Worm (Caenorhabditis elegans) whole organism, L2 larva: Measurements from ENCODE around the gene K03B4.4.

Source experiments
- C34F6.9 ChIP-seq: fragments of 150-350 bp; optimal IDR thresholded peaks from 2 replicates; lab custom pipeline; 2014; ENCODE audit warnings: missing biosample characterization, missing genetic modification characterization
- F13H6.1 ChIP-seq: sonication (generic microtip); optimal IDR thresholded peaks from 2 replicates; lab custom pipeline; 2016; ENCODE audit warnings: missing genetic modification characterization, missing compliant biosample characterization
- R02D3.7 ChIP-seq: fragments of 150-350 bp; optimal IDR thresholded peaks from 2 replicates; lab custom pipeline; 2014; ENCODE audit warnings: missing biosample characterization, missing genetic modification characterization
- Y55F3AM.14 ChIP-seq: fragments of 200-800 bp; sonication (Bioruptor generic); optimal IDR thresholded peaks from 2 replicates; lab custom pipeline; 2018; ENCODE audit warnings: mild to moderate bottlenecking, missing genetic modification characterization, missing compliant biosample characterization
- ZK546.5 ChIP-seq: sonication (generic microtip); optimal IDR thresholded peaks from 2 replicates; lab custom pipeline; 2017; ENCODE audit warnings: missing biosample characterization, missing genetic modification characterization
- alr-1 ChIP-seq: fragments of 150-350 bp; optimal IDR thresholded peaks from 2 replicates; lab custom pipeline; 2014; ENCODE audit warnings: missing biosample characterization, missing genetic modification characterization
- aly-2 ChIP-seq: fragments of 150-350 bp; optimal IDR thresholded peaks from 2 replicates; lab custom pipeline; 2014; ENCODE audit warnings: missing biosample characterization, missing genetic modification characterization
- ama-1 ChIP-seq: fragments of 150-350 bp; optimal IDR thresholded peaks from 2 replicates; lab custom pipeline; 2018; ENCODE audit warnings: inconsistent platforms
- ceh-16 ChIP-seq: fragments of 150-350 bp; optimal IDR thresholded peaks from 2 replicates; lab custom pipeline; 2014; ENCODE audit warnings: missing biosample characterization, missing genetic modification characterization
- ceh-82 ChIP-seq: fragments of 150-350 bp; optimal IDR thresholded peaks from 2 replicates; lab custom pipeline; 2014; ENCODE audit warnings: missing biosample characterization, missing genetic modification characterization
- crh-2 ChIP-seq: sonication (generic microtip); optimal IDR thresholded peaks from 2 replicates; lab custom pipeline; 2017; ENCODE audit warnings: missing biosample characterization, missing genetic modification characterization
- dmd-4 ChIP-seq: sonication (generic microtip); optimal IDR thresholded peaks from 2 replicates; lab custom pipeline; 2017; ENCODE audit warnings: missing biosample characterization, missing genetic modification characterization
- egl-27 ChIP-seq: sonication (generic microtip); optimal IDR thresholded peaks from 3 replicates; lab custom pipeline; 2017; ENCODE audit warnings: missing biosample characterization, missing genetic modification reagents, missing genetic modification characterization
- elt-1 ChIP-seq: fragments of 150-350 bp; optimal IDR thresholded peaks from 2 replicates; lab custom pipeline; 2014; ENCODE audit warnings: missing biosample characterization, missing genetic modification characterization
- elt-3 ChIP-seq: sonication (generic microtip); optimal IDR thresholded peaks from 2 replicates; lab custom pipeline; 2017; ENCODE audit warnings: missing biosample characterization, missing genetic modification characterization
- fos-1 ChIP-seq: fragments of 150-350 bp; optimal IDR thresholded peaks from 2 replicates; lab custom pipeline; 2014; ENCODE audit warnings: missing biosample characterization, missing genetic modification characterization
- gmeb-1 ChIP-seq: fragments of 150-350 bp; optimal IDR thresholded peaks from 2 replicates; lab custom pipeline; 2014; ENCODE audit warnings: missing biosample characterization, missing genetic modification characterization
- lin-11 ChIP-seq: fragments of 150-350 bp; sonication (generic microtip); optimal IDR thresholded peaks from 2 replicates; lab custom pipeline; 2014; ENCODE audit warnings: missing biosample characterization, missing genetic modification characterization, inconsistent platforms, mixed read lengths
- lin-13 ChIP-seq: fragments of 150-350 bp; optimal IDR thresholded peaks from 2 replicates; lab custom pipeline; 2014; ENCODE audit warnings: missing biosample characterization, missing genetic modification reagents, missing genetic modification characterization
- lin-39 ChIP-seq: fragments of 150-350 bp; optimal IDR thresholded peaks from 2 replicates; lab custom pipeline; 2014; ENCODE audit warnings: missing biosample characterization, missing genetic modification reagents, missing genetic modification characterization
- lsy-2 ChIP-seq, 2 experiments: fragments of 150-350 bp in 1 of 2; sonication (generic microtip) in 1 of 2; optimal IDR thresholded peaks; 2 replicates each; lab custom pipeline; 2014 to 2017; ENCODE audit warnings: missing biosample characterization in 2 of 2, missing genetic modification characterization in 2 of 2
- mab-5 ChIP-seq: fragments of 150-350 bp; optimal IDR thresholded peaks from 2 replicates; lab custom pipeline; 2014; ENCODE audit warnings: missing biosample characterization, missing genetic modification characterization
- mbf-1 ChIP-seq: sonication (generic microtip); optimal IDR thresholded peaks from 2 replicates; lab custom pipeline; 2017; ENCODE audit warnings: missing biosample characterization, missing genetic modification characterization
- mdl-1 ChIP-seq, 2 experiments: fragments of 150-350 bp in 1 of 2; sonication (generic microtip) in 1 of 2; optimal IDR thresholded peaks; 2 replicates each; lab custom pipeline; 2017; ENCODE audit warnings: missing biosample characterization in 2 of 2, missing genetic modification characterization in 2 of 2
- nhr-12 ChIP-seq: fragments of 150-350 bp; optimal IDR thresholded peaks from 2 replicates; lab custom pipeline; 2014; ENCODE audit warnings: missing biosample characterization, missing genetic modification characterization
- nhr-129 ChIP-seq: fragments of 150-350 bp; optimal IDR thresholded peaks from 2 replicates; lab custom pipeline; 2014; ENCODE audit warnings: missing biosample characterization, missing genetic modification characterization
- nhr-21 ChIP-seq: fragments of 150-350 bp; optimal IDR thresholded peaks from 2 replicates; lab custom pipeline; 2014; ENCODE audit warnings: missing biosample characterization, missing genetic modification characterization
- nhr-23 ChIP-seq: fragments of 150-350 bp; optimal IDR thresholded peaks from 2 replicates; lab custom pipeline; 2014; ENCODE audit warnings: missing biosample characterization, missing genetic modification reagents, missing genetic modification characterization
- nhr-237 ChIP-seq: fragments of 150-350 bp; optimal IDR thresholded peaks from 2 replicates; lab custom pipeline; 2014; ENCODE audit warnings: missing biosample characterization, missing genetic modification characterization
- nhr-25 ChIP-seq: fragments of 150-350 bp; sonication (generic microtip); optimal IDR thresholded peaks from 3 replicates; lab custom pipeline; 2014; ENCODE audit warnings: missing biosample characterization, missing genetic modification characterization
- nhr-6 ChIP-seq: fragments of 150-350 bp; optimal IDR thresholded peaks from 2 replicates; lab custom pipeline; 2014; ENCODE audit warnings: missing biosample characterization, missing genetic modification characterization
- nhr-77 ChIP-seq: fragments of 150-350 bp; optimal IDR thresholded peaks from 2 replicates; lab custom pipeline; 2014; ENCODE audit warnings: missing biosample characterization, missing genetic modification characterization
- peb-1 ChIP-seq: fragments of 150-350 bp; optimal IDR thresholded peaks from 2 replicates; lab custom pipeline; 2014; ENCODE audit warnings: missing biosample characterization, missing genetic modification characterization
- sem-4 ChIP-seq: fragments of 150-350 bp; optimal IDR thresholded peaks from 2 replicates; lab custom pipeline; 2014; ENCODE audit warnings: missing biosample characterization, missing genetic modification reagents, missing genetic modification characterization
- skn-1 ChIP-seq: sonication (generic microtip); optimal IDR thresholded peaks from 2 replicates; lab custom pipeline; 2017; ENCODE audit warnings: missing biosample characterization, missing genetic modification characterization
- sma-3 ChIP-seq: sonication (generic microtip); optimal IDR thresholded peaks from 2 replicates; lab custom pipeline; 2016; ENCODE audit warnings: missing genetic modification reagents, missing genetic modification characterization, missing compliant biosample characterization
- sma-9 ChIP-seq, 2 experiments: fragments of 150-350 bp in 1 of 2; sonication (generic microtip) in 1 of 2; optimal IDR thresholded peaks; 2 replicates each; lab custom pipeline; 2014 to 2016; ENCODE audit warnings: missing genetic modification characterization in 2 of 2, mild to moderate bottlenecking in 1 of 2, missing biosample characterization in 1 of 2, missing compliant biosample characterization in 1 of 2, missing genetic modification reagents in 1 of 2, moderate library complexity in 1 of 2
- unc-39 ChIP-seq: fragments of 150-350 bp; optimal IDR thresholded peaks from 2 replicates; lab custom pipeline; 2014; ENCODE audit warnings: missing biosample characterization, missing genetic modification characterization
- unc-55 ChIP-seq: fragments of 150-350 bp; sonication (generic microtip); optimal IDR thresholded peaks from 3 replicates; lab custom pipeline; 2014; ENCODE audit warnings: missing biosample characterization, missing genetic modification reagents, missing genetic modification characterization
- unc-62 ChIP-seq: fragments of 150-350 bp; optimal IDR thresholded peaks from 2 replicates; lab custom pipeline; 2014; ENCODE audit warnings: missing biosample characterization, missing genetic modification reagents, missing genetic modification characterization
- zag-1 ChIP-seq: fragments of 150-350 bp; optimal IDR thresholded peaks from 2 replicates; lab custom pipeline; 2014; ENCODE audit warnings: missing biosample characterization, missing genetic modification characterization
- ztf-1 ChIP-seq: fragments of 200-800 bp; sonication (Bioruptor generic); conservative IDR thresholded peaks from 2 replicates; pipeline ENCODE4 v1.3.6; 2022; ENCODE audit warnings: missing genetic modification characterization, missing compliant biosample characterization
- ztf-11 ChIP-seq: sonication (generic microtip); optimal IDR thresholded peaks from 2 replicates; lab custom pipeline; 2017; ENCODE audit warnings: missing biosample characterization, missing genetic modification characterization

K03B4.4 gene

ce11 chrV:4724453-4724852 lies 42.7 kb downstream of the K03B4.4 start, which contains the start of gene F39G3.4:
F39G3.4 (plus strand) TSS chrV:4724753.
- TF ChIP-seq ztf-11 (tag; lab: Kevin White, UChicago) (no peak), Y55F3AM.14 (GFP tag; lab: Kevin White, UChicago) (no peak), dmd-4 (tag; lab: Kevin White, UChicago) (no peak), ztf-1 (GFP tag; lab: Robert Waterston, UW) (no peak), nhr-129 (tag; lab: Kevin White, UChicago) (no peak), sem-4 (tag; lab: Kevin White, UChicago) (no peak), unc-39 (tag; lab: Kevin White, UChicago) (no peak), mdl-1 (tag; optimal IDR thresholded peaks at IDR 0.05; lab: Kevin White, UChicago) (no peak), unc-62 (no peak), C34F6.9 (tag; lab: Kevin White, UChicago) (no peak), crh-2 (tag; lab: Kevin White, UChicago) (no peak)
- TF ChIP-seq, all 48 proteins: peak for 0

- TF ChIP-seq nhr-129 (tag; lab: Kevin White, UChicago), result peak; percentile 54
- no peak for TF ChIP-seq mdl-1 (tag; optimal IDR thresholded peaks at IDR 0.05; lab: Kevin White, UChicago)
- TF ChIP-seq lsy-2 (tag; optimal IDR thresholded peaks at IDR 0.05; lab: Kevin White, UChicago), result peak in 1 of 2 experiments; percentile 20
- TF ChIP-seq lin-13 (GFP tag; lab: Kevin White, UChicago), result peak; percentile 1
- no peak for TF ChIP-seq unc-55 (GFP tag; lab: Kevin White, UChicago)
- TF ChIP-seq mbf-1 (tag; lab: Kevin White, UChicago), result no peak
- TF ChIP-seq F13H6.1 (tag; lab: Kevin White, UChicago), result peak; percentile 58
- peak; percentile 59 for TF ChIP-seq Y55F3AM.14 (GFP tag; lab: Kevin White, UChicago)
- no peak for TF ChIP-seq fos-1
- no peak for TF ChIP-seq nhr-23
- TF ChIP-seq C34F6.9 (tag; lab: Kevin White, UChicago), result peak; percentile 29
- no peak for TF ChIP-seq sma-3 (GFP tag; lab: Kevin White, UChicago)
- no peak for TF ChIP-seq mab-5 (tag; lab: Kevin White, UChicago)
- TF ChIP-seq gmeb-1 (tag; lab: Kevin White, UChicago), result no peak
- peak; percentile 2 for TF ChIP-seq crh-2 (tag; lab: Kevin White, UChicago)
- no peak for TF ChIP-seq dmd-4 (tag; lab: Kevin White, UChicago)
- no peak for TF ChIP-seq aly-2 (tag; lab: Kevin White, UChicago)
These were observed 48.3 kb downstream of the K03B4.4 start, which contains the start of gene tig-2 for ce11 chrV:4730075-4730474. tig-2 (minus strand) TSS chrV:4730161.

ce11 chrV:4731154-4731961 lies 49.6 kb downstream of the K03B4.4 start, which contains the start of gene F39G3.3:
F39G3.3 (plus strand) TSS chrV:4731911.
- TF ChIP-seq nhr-237 (no peak), lin-11 (tag; lab: Kevin White, UChicago) (peak; percentile 47), sma-9 (GFP tag; optimal IDR thresholded peaks at IDR 0.05; lab: Kevin White, UChicago) (peak; percentile 51), sma-9 (tag; optimal IDR thresholded peaks at IDR 0.05; lab: Kevin White, UChicago) (no peak), lin-13 (GFP tag; lab: Kevin White, UChicago) (peak; percentile 59), mdl-1 (tag; optimal IDR thresholded peaks at IDR 0.05; lab: Kevin White, UChicago) (no peak), F13H6.1 (tag; lab: Kevin White, UChicago) (peak; percentile 58), skn-1 (peak; percentile 12), unc-62 (no peak), ama-1 (lab: Kevin White, UChicago) (peak; percentile 3), dmd-4 (tag; lab: Kevin White, UChicago) (no peak), nhr-77 (tag; lab: Kevin White, UChicago) (no peak), peb-1 (tag; lab: Kevin White, UChicago) (no peak), lin-39 (tag; lab: Kevin White, UChicago) (no peak), nhr-25 (tag; lab: Kevin White, UChicago) (peak; percentile 54), nhr-23 (no peak), mbf-1 (tag; lab: Kevin White, UChicago) (no peak), ZK546.5 (tag; lab: Kevin White, UChicago) (no peak), R02D3.7 (tag; lab: Kevin White, UChicago) (no peak), C34F6.9 (tag; lab: Kevin White, UChicago) (peak; percentile 60), ceh-82 (tag; lab: Kevin White, UChicago) (no peak), ztf-1 (GFP tag; lab: Robert Waterston, UW) (no peak), sem-4 (tag; lab: Kevin White, UChicago) (peak; percentile 48), nhr-12 (tag; lab: Kevin White, UChicago) (no peak), nhr-6 (tag; lab: Kevin White, UChicago) (no peak), Y55F3AM.14 (GFP tag; lab: Kevin White, UChicago) (no peak), nhr-21 (peak; percentile 6), zag-1 (tag; lab: Kevin White, UChicago) (no peak), sma-3 (GFP tag; lab: Kevin White, UChicago) (peak; percentile 40), alr-1 (tag; lab: Kevin White, UChicago) (no peak), ceh-16 (tag; lab: Kevin White, UChicago) (no peak), mab-5 (tag; lab: Kevin White, UChicago) (peak; percentile 71), gmeb-1 (tag; lab: Kevin White, UChicago) (peak; percentile 69), egl-27 (tag; lab: Kevin White, UChicago) (no peak), unc-39 (tag; lab: Kevin White, UChicago) (no peak), elt-3 (tag; lab: Kevin White, UChicago) (no peak), nhr-129 (tag; lab: Kevin White, UChicago) (peak; percentile 38), aly-2 (tag; lab: Kevin White, UChicago) (no peak), elt-1 (tag; lab: Kevin White, UChicago) (no peak), fos-1 (peak; percentile 30), unc-55 (GFP tag; lab: Kevin White, UChicago) (peak; percentile 73)
